Fruit fly (Drosophila melanogaster) whole organism, embryonic: ENCODE measurements around the gene CG32767.

ENCODE experiments used
- Adf1 ChIP-seq: fragments of 200-800 bp; sonication (Bioruptor generic); IDR thresholded peaks from 2 replicates; pipeline ENCODE4 v1.3.6; 2022; ENCODE audit warnings: missing biosample characterization, missing genetic modification characterization
- Antp ChIP-seq: fragments of 200-800 bp; sonication (Bioruptor generic); optimal IDR thresholded peaks from 3 replicates; lab custom pipeline; 2016; ENCODE audit warnings: missing biosample characterization, missing genetic modification characterization
- CG10543 ChIP-seq: fragments of 200-800 bp; sonication (Bioruptor generic); optimal IDR thresholded peaks from 3 replicates; lab custom pipeline; 2017; ENCODE audit warnings: missing biosample characterization, mild to moderate bottlenecking, missing genetic modification characterization, moderate library complexity
- CG11560 ChIP-seq: fragments of 200-800 bp; sonication (Bioruptor generic); IDR thresholded peaks from 3 replicates; pipeline ENCODE4 v1.3.6; 2022; ENCODE audit warnings: missing biosample characterization, missing genetic modification characterization
- CG12155 ChIP-seq: fragments of 200-800 bp; sonication (Bioruptor generic); optimal IDR thresholded peaks from 3 replicates; lab custom pipeline; 2016; ENCODE audit warnings: missing biosample characterization, missing genetic modification characterization
- CG1233 ChIP-seq: fragments of 200-800 bp; sonication (Bioruptor generic); optimal IDR thresholded peaks from 4 replicates; lab custom pipeline; 2018; ENCODE audit warnings: missing biosample characterization, mild to moderate bottlenecking, missing genetic modification characterization
- CG13123 ChIP-seq: fragments of 200-800 bp; sonication (Bioruptor generic); optimal IDR thresholded peaks from 2 replicates; lab custom pipeline; 2016; ENCODE audit warnings: missing biosample characterization, missing genetic modification characterization
- CG13775 ChIP-seq: fragments of 200-800 bp; sonication (Bioruptor generic); optimal IDR thresholded peaks from 3 replicates; lab custom pipeline; 2017; ENCODE audit warnings: missing biosample characterization, mild to moderate bottlenecking, missing genetic modification characterization
- CG1647 ChIP-seq: fragments of 200-800 bp; sonication (Bioruptor generic); optimal IDR thresholded peaks from 3 replicates; lab custom pipeline; 2016; ENCODE audit warnings: missing biosample characterization, missing genetic modification characterization
- CG16863 ChIP-seq: fragments of 200-800 bp; sonication (Bioruptor generic); optimal IDR thresholded peaks from 3 replicates; lab custom pipeline; 2016; ENCODE audit warnings: missing biosample characterization, missing genetic modification characterization
- CG17328 ChIP-seq: fragments of 200-800 bp; sonication (Bioruptor generic); IDR thresholded peaks from 2 replicates; pipeline ENCODE4 v1.3.6; 2022; ENCODE audit warnings: missing biosample characterization, missing genetic modification characterization
- CG18619 ChIP-seq: fragments of 200-800 bp; sonication (Bioruptor generic); optimal IDR thresholded peaks from 3 replicates; lab custom pipeline; 2017; ENCODE audit warnings: missing biosample characterization, mild to moderate bottlenecking, missing genetic modification characterization
- CG18764 ChIP-seq: fragments of 200-800 bp; sonication (Bioruptor generic); optimal IDR thresholded peaks from 3 replicates; lab custom pipeline; 2016; ENCODE audit warnings: missing biosample characterization, missing genetic modification characterization
- CG2120 ChIP-seq: fragments of 200-800 bp; sonication (Bioruptor generic); optimal IDR thresholded peaks from 3 replicates; lab custom pipeline; 2016; ENCODE audit warnings: missing biosample characterization, missing genetic modification characterization
- CG2678 ChIP-seq: fragments of 200-800 bp; sonication (Bioruptor generic); optimal IDR thresholded peaks from 3 replicates; lab custom pipeline; 2019; ENCODE audit warnings: missing biosample characterization, mild to moderate bottlenecking, missing genetic modification characterization, moderate library complexity
- CG30403 ChIP-seq: fragments of 200-800 bp; sonication (Bioruptor generic); optimal IDR thresholded peaks from 3 replicates; lab custom pipeline; 2016; ENCODE audit warnings: missing biosample characterization, missing genetic modification characterization
- CG34224 ChIP-seq: fragments of 200-800 bp; sonication (Bioruptor generic); IDR thresholded peaks from 3 replicates; pipeline ENCODE4 v1.3.6; 2022; ENCODE audit warnings: missing biosample characterization, missing genetic modification characterization; ENCODE audit not compliant: partially characterized antibody
- CG7839 ChIP-seq: fragments of 200-800 bp; sonication (Bioruptor generic); optimal IDR thresholded peaks from 3 replicates; lab custom pipeline; 2018; ENCODE audit warnings: missing biosample characterization, mild to moderate bottlenecking, missing genetic modification characterization, moderate library complexity
- CkIIα-i1 ChIP-seq: fragments of 200-800 bp; sonication (Bioruptor generic); IDR thresholded peaks from 2 replicates; pipeline ENCODE4 v1.3.6; 2022; ENCODE audit warnings: missing biosample characterization, missing genetic modification characterization
- D19B ChIP-seq: fragments of 200-800 bp; sonication (Bioruptor generic); optimal IDR thresholded peaks from 2 replicates; lab custom pipeline; 2017; ENCODE audit warnings: missing biosample characterization, mild to moderate bottlenecking, missing genetic modification characterization
- Dek ChIP-seq: fragments of 200-800 bp; sonication (Bioruptor generic); optimal IDR thresholded peaks from 3 replicates; lab custom pipeline; 2019; ENCODE audit warnings: missing biosample characterization, mild to moderate bottlenecking, missing genetic modification characterization, moderate library complexity
- E2f1 ChIP-seq: fragments of 200-800 bp; sonication (Bioruptor generic); IDR thresholded peaks from 2 replicates; pipeline ENCODE4 v1.3.6; 2022; ENCODE audit warnings: missing biosample characterization, missing genetic modification characterization
- HLH3B ChIP-seq: fragments of 200-800 bp; sonication (Bioruptor generic); IDR thresholded peaks from 2 replicates; pipeline ENCODE4 v1.3.6; 2022; ENCODE audit warnings: missing biosample characterization, missing genetic modification characterization
- Hmr ChIP-seq: fragments of 200-800 bp; sonication (Bioruptor generic); optimal IDR thresholded peaks from 3 replicates; lab custom pipeline; 2017; ENCODE audit warnings: mild to moderate bottlenecking, missing biosample characterization, missing genetic modification reagents, missing genetic modification characterization
- Mad ChIP-seq: fragments of 200-800 bp; sonication (Bioruptor generic); optimal IDR thresholded peaks from 2 replicates; lab custom pipeline; 2016; ENCODE audit warnings: missing biosample characterization, missing genetic modification characterization
- Med ChIP-seq: fragments of 200-800 bp; sonication (Bioruptor generic); peaks from one replicate; lab custom pipeline; 2016; ENCODE audit warnings: missing biosample characterization, missing genetic modification characterization, mild to moderate bottlenecking, inconsistent platforms, moderate library complexity
- Sox102F ChIP-seq: fragments of 200-800 bp; sonication (Bioruptor generic); optimal IDR thresholded peaks from 2 replicates; lab custom pipeline; 2018; ENCODE audit warnings: missing biosample characterization, mild to moderate bottlenecking, missing genetic modification characterization, moderate library complexity
- ac ChIP-seq: fragments of 200-800 bp; sonication (Bioruptor generic); optimal IDR thresholded peaks from 3 replicates; lab custom pipeline; 2017; ENCODE audit warnings: missing biosample characterization, mild to moderate bottlenecking, missing genetic modification characterization
- bigmax ChIP-seq: fragments of 200-800 bp; sonication (Bioruptor generic); optimal IDR thresholded peaks from 2 replicates; lab custom pipeline; 2018; ENCODE audit warnings: missing biosample characterization, mild to moderate bottlenecking, missing genetic modification characterization
- bsh ChIP-seq, 2 experiments: fragments of 200-800 bp; sonication (Bioruptor generic); optimal IDR thresholded peaks; 2 replicates each; lab custom pipeline; 2017 to 2018; ENCODE audit warnings: mild to moderate bottlenecking in 2 of 2, missing biosample characterization in 2 of 2, missing genetic modification characterization in 2 of 2, moderate library complexity in 1 of 2
- croc ChIP-seq: fragments of 200-800 bp; sonication (Bioruptor generic); conservative IDR thresholded peaks from 3 replicates; pipeline ENCODE4 v1.3.6; 2022; ENCODE audit warnings: missing biosample characterization, missing genetic modification characterization
- cwo ChIP-seq: fragments of 200-800 bp; sonication (Bioruptor generic); optimal IDR thresholded peaks from 3 replicates; lab custom pipeline; 2017; ENCODE audit warnings: missing biosample characterization, missing genetic modification characterization, mild to moderate bottlenecking, moderate library complexity, missing genetic modification reagents
- dpn ChIP-seq, 2 experiments: fragments of 200-800 bp; sonication (Bioruptor generic); optimal IDR thresholded peaks; 3 replicates each; lab custom pipeline; 2016; ENCODE audit warnings: missing biosample characterization in 2 of 2, missing genetic modification characterization in 2 of 2
- dysf ChIP-seq: fragments of 200-800 bp; sonication (Bioruptor generic); IDR thresholded peaks from 3 replicates; pipeline ENCODE4 v1.3.6; 2022; ENCODE audit warnings: missing biosample characterization, missing genetic modification characterization
- kni ChIP-seq: fragments of 200-800 bp; sonication (Bioruptor generic); optimal IDR thresholded peaks from 3 replicates; lab custom pipeline; 2017; ENCODE audit warnings: mild to moderate bottlenecking, missing biosample characterization, missing genetic modification reagents, missing genetic modification characterization
- lov ChIP-seq, 2 experiments: fragments of 200-800 bp in 1 of 2; fragments of >200 bp in 1 of 2; sonication (Bioruptor generic) in 1 of 2; IDR thresholded peaks in 1 of 2; optimal IDR thresholded peaks in 1 of 2; 2 replicates in 1 of 2; 3 replicates in 1 of 2; pipeline versions ENCODE4 v1.3.6 to Lab custom; 2017 to 2022; ENCODE audit warnings: missing biosample characterization in 1 of 2, missing genetic modification characterization in 1 of 2
- nerfin-2 ChIP-seq: fragments of 200-800 bp; sonication (Bioruptor generic); IDR thresholded peaks from 2 replicates; pipeline ENCODE4 v1.3.6; 2022; ENCODE audit warnings: missing biosample characterization, missing genetic modification characterization; ENCODE audit not compliant: partially characterized antibody
- odd ChIP-seq: fragments of 200-800 bp; sonication (Bioruptor generic); optimal IDR thresholded peaks from 2 replicates; lab custom pipeline; 2017; ENCODE audit warnings: missing biosample characterization, mild to moderate bottlenecking, missing genetic modification characterization
- otp ChIP-seq: fragments of 200-800 bp; sonication (Bioruptor generic); IDR thresholded peaks from 3 replicates; pipeline ENCODE4, ENCODE4 v1.3.6; 2022; ENCODE audit warnings: missing biosample characterization, missing genetic modification characterization
- pho ChIP-seq: fragments of 200-800 bp; sonication (Bioruptor generic); optimal IDR thresholded peaks from 2 replicates; lab custom pipeline; 2016; ENCODE audit warnings: missing biosample characterization, missing genetic modification characterization
- pros ChIP-seq: fragments of 200-800 bp; sonication (Bioruptor generic); optimal IDR thresholded peaks from 3 replicates; lab custom pipeline; 2019; ENCODE audit warnings: missing biosample characterization, mild to moderate bottlenecking, missing genetic modification characterization, moderate library complexity
- ranshi ChIP-seq: fragments of 200-800 bp; sonication (Bioruptor generic); IDR thresholded peaks from 2 replicates; pipeline ENCODE4 v1.3.6; 2022; ENCODE audit warnings: missing biosample characterization, missing genetic modification characterization
- ro ChIP-seq: fragments of 200-800 bp; sonication (Bioruptor generic); IDR thresholded peaks from 2 replicates; pipeline ENCODE4 v1.3.6; 2022; ENCODE audit warnings: missing biosample characterization, missing genetic modification characterization
- scrt ChIP-seq: fragments of 200-800 bp; sonication (Bioruptor generic); optimal IDR thresholded peaks from 2 replicates; lab custom pipeline; 2018; ENCODE audit warnings: missing biosample characterization, mild to moderate bottlenecking, missing genetic modification characterization, moderate library complexity
- seq ChIP-seq: fragments of 200-800 bp; sonication (Bioruptor generic); IDR thresholded peaks from 2 replicates; pipeline ENCODE4 v1.3.6; 2022; ENCODE audit warnings: missing biosample characterization, missing genetic modification characterization
- yki ChIP-seq: fragments of >200 bp; optimal IDR thresholded peaks from 3 replicates; lab custom pipeline; 2018
- zen2 ChIP-seq: fragments of 200-800 bp; sonication (Bioruptor generic); IDR thresholded peaks from 3 replicates; pipeline ENCODE4 v1.3.6; 2022; ENCODE audit warnings: missing biosample characterization, missing genetic modification characterization; ENCODE audit not compliant: partially characterized antibody
- zf30C ChIP-seq: fragments of 200-800 bp; sonication (Bioruptor generic); optimal IDR thresholded peaks from 3 replicates; lab custom pipeline; 2018; ENCODE audit warnings: missing biosample characterization, mild to moderate bottlenecking, missing genetic modification characterization

The CG32767 gene

dm6 chrX:5085964-5086707, 1.6 kb upstream of the CG32767 start (continued):
- TF ChIP-seq CG18764: no peak
- TF ChIP-seq seq (GFP tag; lab: Robert Waterston, UW): 0 out of 2 replicates have a peak, but pooled peaks have one; percentile 11
- TF ChIP-seq D19B (GFP tag; lab: Kevin White, UChicago): peak; percentile 24
- TF ChIP-seq lov (optimal IDR thresholded peaks at IDR 0.05; lab: Kevin White, UChicago): no peak
- TF ChIP-seq lov (GFP tag; IDR thresholded peaks at IDR 0.05; lab: Robert Waterston, UW): 0 out of 3 replicates have a peak, but pooled peaks have one; percentile 43
- peak; percentile 48 for TF ChIP-seq CG7839 (tag; lab: Kevin White, UChicago)
- peak; percentile 82 for TF ChIP-seq Med
- TF ChIP-seq scrt: peak; percentile 17
- TF ChIP-seq odd (GFP tag; lab: Kevin White, UChicago): no peak
- TF ChIP-seq Antp (GFP tag; lab: Kevin White, UChicago): peak; percentile 1
- 0 out of 3 replicates have a peak, but pooled peaks have one; percentile 7 for TF ChIP-seq otp (GFP tag; lab: Robert Waterston, UW)
- TF ChIP-seq CG10543 (GFP tag; lab: Kevin White, UChicago): no peak
- TF ChIP-seq CG2678 (tag; lab: Kevin White, UChicago): peak; percentile 50
- peak; percentile 2 for TF ChIP-seq CG16863
- peak in 1 of 2 experiments; percentile 31 for TF ChIP-seq bsh (GFP tag; optimal IDR thresholded peaks at IDR 0.05; lab: Kevin White, UChicago)
- peak; percentile 41 for TF ChIP-seq CG18619 (GFP tag; lab: Kevin White, UChicago)
- no peak for TF ChIP-seq CkIIα-i1 (GFP tag; lab: Robert Waterston, UW)
- peak; percentile 19 for TF ChIP-seq CG30403 (GFP tag; lab: Kevin White, UChicago)
- peak; percentile 46 for TF ChIP-seq Sox102F (GFP tag; lab: Kevin White, UChicago)
- TF ChIP-seq CG2120: peak; percentile 41
- TF ChIP-seq CG13775 (GFP tag; lab: Kevin White, UChicago): peak; percentile 42
- no peak for TF ChIP-seq ro (GFP tag; lab: Robert Waterston, UW)
- TF ChIP-seq CG12155 (GFP tag; lab: Kevin White, UChicago): no peak
- TF ChIP-seq zf30C (GFP tag; lab: Kevin White, UChicago): peak; percentile 70
- TF ChIP-seq, all 482 proteins: peak for 142

DNA sequence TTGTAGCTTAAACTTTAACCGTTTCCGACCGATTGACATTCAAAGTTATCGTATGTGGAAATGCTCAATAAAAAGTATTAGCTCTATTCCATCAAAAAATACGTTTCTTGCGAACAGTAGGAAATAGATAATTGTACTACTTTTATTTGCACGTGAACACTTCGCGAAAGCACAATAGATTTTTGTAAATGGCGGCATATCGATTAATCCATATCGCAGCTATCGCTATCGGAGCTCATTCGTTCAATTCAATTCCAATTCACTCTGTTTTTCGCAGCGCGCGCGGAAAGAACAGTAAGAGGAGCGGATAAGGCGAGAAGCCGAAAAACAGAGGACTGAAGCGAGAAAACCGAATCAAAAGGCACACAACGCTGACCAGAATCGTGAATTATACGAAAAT, 901 bp upstream of the CG32767 start, which contains the start of the genes CG15465 and rg:
TSS of gene CG15465 (plus strand) at position 291 of the 400 bp plus-strand sequence.
TSS of gene rg (plus strand) at position 291 of the 400 bp plus-strand sequence.
- no peak for TF ChIP-seq lov (optimal IDR thresholded peaks at IDR 0.05; lab: Kevin White, UChicago)
- no peak for TF ChIP-seq lov (GFP tag; IDR thresholded peaks at IDR 0.05; lab: Robert Waterston, UW)
- no peak for TF ChIP-seq ranshi (GFP tag; lab: Robert Waterston, UW)
- no peak for TF ChIP-seq pros
- TF ChIP-seq Dek: no peak
- TF ChIP-seq ac (GFP tag; lab: Kevin White, UChicago): no peak
- no peak for TF ChIP-seq bigmax (GFP tag; lab: Kevin White, UChicago)
- TF ChIP-seq Med: peak; percentile 13
- no peak for TF ChIP-seq croc (GFP tag; lab: Robert Waterston, UW)
- TF ChIP-seq E2f1 (GFP tag; lab: Robert Waterston, UW): no peak
- no peak for TF ChIP-seq Hmr (GFP tag; lab: Kevin White, UChicago)
- TF ChIP-seq zen2 (GFP tag; lab: Robert Waterston, UW): no peak; the same call in 2 of the 3 replicates
- TF ChIP-seq cwo (GFP tag; lab: Kevin White, UChicago): no peak
- TF ChIP-seq yki (lab: Kevin White, UChicago): no peak
- no peak for TF ChIP-seq HLH3B (GFP tag; lab: Robert Waterston, UW)
- TF ChIP-seq CG1647 (GFP tag; lab: Kevin White, UChicago): no peak
- no peak for TF ChIP-seq CG1233 (GFP tag; lab: Kevin White, UChicago)
- TF ChIP-seq CG17328 (GFP tag; lab: Robert Waterston, UW): no peak
- TF ChIP-seq dysf (GFP tag; lab: Robert Waterston, UW): no peak
- no peak for TF ChIP-seq CG13123 (GFP tag; lab: Kevin White, UChicago)
- TF ChIP-seq CG34224: peak; percentile 51; the same call in 2 of the 3 replicates
- TF ChIP-seq Adf1: no peak
- no peak for TF ChIP-seq kni (GFP tag; lab: Kevin White, UChicago)
- no peak for TF ChIP-seq Mad
- no peak for TF ChIP-seq CG11560 (tag; lab: Robert Waterston, UW)
- TF ChIP-seq nerfin-2 (GFP tag; lab: Robert Waterston, UW): peak; percentile 66
- TF ChIP-seq dpn (GFP tag; optimal IDR thresholded peaks at IDR 0.05; lab: Kevin White, UChicago): no peak
- no peak for TF ChIP-seq pho (GFP tag; lab: Kevin White, UChicago)
